Worm (Caenorhabditis elegans): ENCODE results near the gene gpc-1.

- TF ChIP-seq blmp-1 (tag; optimal IDR thresholded peaks at IDR 0.05): no peak
- TF ChIP-seq unc-62 (GFP tag; optimal IDR thresholded peaks at IDR 0.05): peak; percentile 37
- no peak for TF ChIP-seq lin-32 (GFP tag; optimal IDR thresholded peaks at IDR 0.05)
- no peak for TF ChIP-seq ceh-83 (GFP tag; optimal IDR thresholded peaks at IDR 0.05)
- peak; percentile 13 for TF ChIP-seq drap-1 (GFP tag; optimal IDR thresholded peaks at IDR 0.05)
- TF ChIP-seq zip-8 (tag; optimal IDR thresholded peaks at IDR 0.05): no peak
- no peak for TF ChIP-seq mab-5 (tag; optimal IDR thresholded peaks at IDR 0.05)
- no peak for TF ChIP-seq lin-13 (tag; optimal IDR thresholded peaks at IDR 0.05)
- TF ChIP-seq unc-39 (tag; optimal IDR thresholded peaks at IDR 0.05): no peak
- no peak for TF ChIP-seq nhr-237 (tag; optimal IDR thresholded peaks at IDR 0.05)
- TF ChIP-seq mep-1 (tag; optimal IDR thresholded peaks at IDR 0.05): no peak
- TF ChIP-seq elt-3 (tag; optimal IDR thresholded peaks at IDR 0.05): peak; percentile 76
- TF ChIP-seq lsy-2 (tag; optimal IDR thresholded peaks at IDR 0.05): no peak
Observed at ce11 chrX:12872022-12872888, 12.5 kb downstream of the gpc-1 start.
